Worm (Caenorhabditis elegans) whole organism, L4 larva: ENCODE data around the gene oig-5.

Experiments used
- F10B5.3 ChIP-seq: sonication (generic microtip); optimal IDR thresholded peaks from 2 replicates; lab custom pipeline; 2016; ENCODE audit warnings: mild to moderate bottlenecking, missing genetic modification characterization, missing compliant biosample characterization
- F26F4.8 ChIP-seq: fragments of 200-800 bp; sonication (Bioruptor generic); conservative IDR thresholded peaks from 2 replicates; pipeline ENCODE4 v1.3.6; 2022; ENCODE audit warnings: missing genetic modification characterization, missing compliant biosample characterization
- F37D6.2 ChIP-seq: sonication (generic microtip); optimal IDR thresholded peaks from 2 replicates; lab custom pipeline; 2016; ENCODE audit warnings: mild to moderate bottlenecking, missing genetic modification characterization, missing compliant biosample characterization
- F49E8.2 ChIP-seq: sonication (generic microtip); optimal IDR thresholded peaks from 2 replicates; lab custom pipeline; 2016; ENCODE audit warnings: missing compliant biosample characterization, mild to moderate bottlenecking, missing genetic modification characterization, borderline replicate concordance
- R02D3.7 ChIP-seq: fragments of 150-350 bp; sonication (generic microtip); optimal IDR thresholded peaks from 3 replicates; lab custom pipeline; 2014; ENCODE audit warnings: missing biosample characterization, missing genetic modification characterization
- T20F7.1 ChIP-seq: fragments of 200-800 bp; sonication (Bioruptor generic); optimal IDR thresholded peaks from 2 replicates; lab custom pipeline; 2018; ENCODE audit warnings: mild to moderate bottlenecking, missing genetic modification characterization, missing compliant biosample characterization
- T26A8.4 ChIP-seq: fragments of 200-800 bp; sonication (Bioruptor generic); IDR thresholded peaks from 2 replicates; pipeline ENCODE4 v1.3.6; 2022; ENCODE audit warnings: missing genetic modification characterization, missing compliant biosample characterization
- Y75B8A.6 ChIP-seq: fragments of 200-800 bp; sonication (Bioruptor generic); IDR thresholded peaks from 2 replicates; pipeline ENCODE4 v1.3.6; 2022; ENCODE audit warnings: missing genetic modification reagents, missing genetic modification characterization, missing compliant biosample characterization
- ZK546.5 ChIP-seq, 2 experiments: sonication (generic microtip); optimal IDR thresholded peaks; 2 replicates each; lab custom pipeline; 2017; ENCODE audit warnings: missing biosample characterization in 2 of 2, missing genetic modification characterization in 2 of 2
- aha-1 ChIP-seq: fragments of 150-350 bp; peaks from one replicate; lab custom pipeline; 2014; ENCODE audit warnings: missing biosample characterization, missing genetic modification characterization
- ceh-20 ChIP-seq: fragments of 200-800 bp; sonication (Bioruptor generic); IDR thresholded peaks from 2 replicates; pipeline ENCODE4 v1.3.6; 2022; ENCODE audit warnings: missing genetic modification reagents, missing genetic modification characterization, missing compliant biosample characterization
- ces-1 ChIP-seq: fragments of 150-350 bp; sonication (generic microtip); optimal IDR thresholded peaks from 4 replicates; lab custom pipeline; 2014; ENCODE audit warnings: missing biosample characterization, missing genetic modification reagents, missing genetic modification characterization
- cey-2 ChIP-seq: sonication (generic microtip); optimal IDR thresholded peaks from 3 replicates; lab custom pipeline; 2017; ENCODE audit warnings: missing genetic modification characterization, mild to moderate bottlenecking, missing compliant biosample characterization, antibody characterized with exemption, borderline replicate concordance; ENCODE audit not compliant: insufficient read depth
- daf-19 ChIP-seq: fragments of 200-800 bp; sonication (Bioruptor generic); conservative IDR thresholded peaks from 2 replicates; pipeline ENCODE4 v1.3.6; 2022; ENCODE audit warnings: missing genetic modification characterization, missing compliant biosample characterization
- dmd-8 ChIP-seq: fragments of 200-800 bp; sonication (Bioruptor generic); IDR thresholded peaks from 2 replicates; pipeline ENCODE4 v1.3.6; 2022; ENCODE audit warnings: missing genetic modification characterization, missing compliant biosample characterization
- dmd-9 ChIP-seq: fragments of 200-800 bp; sonication (Bioruptor generic); IDR thresholded peaks from 2 replicates; pipeline ENCODE4 v1.3.6; 2022; ENCODE audit warnings: missing genetic modification reagents, missing genetic modification characterization, missing compliant biosample characterization
- dve-1 ChIP-seq: sonication (generic microtip); optimal IDR thresholded peaks from 2 replicates; lab custom pipeline; 2017; ENCODE audit warnings: antibody characterized with exemption, mild to moderate bottlenecking, missing genetic modification characterization, missing compliant biosample characterization; ENCODE audit not compliant: insufficient read depth
- lin-38 ChIP-seq: fragments of 200-800 bp; sonication (Bioruptor generic); IDR thresholded peaks from 2 replicates; pipeline ENCODE4 v1.3.6; 2022; ENCODE audit warnings: missing genetic modification reagents, missing genetic modification characterization, missing compliant biosample characterization
- lin-39 ChIP-seq: fragments of 150-350 bp; optimal IDR thresholded peaks from 2 replicates; lab custom pipeline; 2014; ENCODE audit warnings: missing biosample characterization, missing genetic modification reagents, missing genetic modification characterization
- lsy-2 ChIP-seq, 2 experiments: fragments of 150-350 bp in 1 of 2; sonication (generic microtip) in 1 of 2; optimal IDR thresholded peaks; 2 replicates each; lab custom pipeline; 2014 to 2017; ENCODE audit warnings: missing biosample characterization in 2 of 2, missing genetic modification characterization in 2 of 2
- madf-5 ChIP-seq, 2 experiments: fragments of 200-800 bp; sonication (Bioruptor generic); IDR thresholded peaks; 2 replicates each; pipeline ENCODE4 v1.3.6; 2022; ENCODE audit warnings: missing compliant biosample characterization in 2 of 2, missing genetic modification characterization in 2 of 2
- madf-9 ChIP-seq: fragments of 200-800 bp; sonication (Bioruptor generic); conservative IDR thresholded peaks from 2 replicates; pipeline ENCODE4 v1.3.6; 2022; ENCODE audit warnings: missing genetic modification reagents, missing genetic modification characterization, missing compliant biosample characterization
- mep-1 ChIP-seq: fragments of 150-350 bp; sonication (generic microtip); optimal IDR thresholded peaks from 3 replicates; lab custom pipeline; 2014; ENCODE audit warnings: missing biosample characterization, missing genetic modification characterization
- mes-2 ChIP-seq: sonication (generic microtip); optimal IDR thresholded peaks from 2 replicates; lab custom pipeline; 2016; ENCODE audit warnings: missing genotype, mild to moderate bottlenecking, missing genetic modification characterization, missing compliant biosample characterization; ENCODE audit not compliant: poor library complexity, severe bottlenecking
- mxl-2 ChIP-seq: fragments of 200-800 bp; sonication (Bioruptor generic); conservative IDR thresholded peaks from 2 replicates; pipeline ENCODE4 v1.3.6; 2022; ENCODE audit warnings: missing genetic modification reagents, missing genetic modification characterization, missing compliant biosample characterization
- mxl-3 ChIP-seq: fragments of 200-800 bp; sonication (Bioruptor generic); optimal IDR thresholded peaks from 2 replicates; lab custom pipeline; 2018; ENCODE audit warnings: mild to moderate bottlenecking, missing genetic modification characterization, missing compliant biosample characterization
- nhr-111 ChIP-seq: fragments of 200-800 bp; sonication (Bioruptor generic); optimal IDR thresholded peaks from 2 replicates; lab custom pipeline; 2018; ENCODE audit warnings: mild to moderate bottlenecking, missing genetic modification characterization, missing compliant biosample characterization
- nhr-28 ChIP-seq: fragments of 150-350 bp; optimal IDR thresholded peaks from 2 replicates; lab custom pipeline; 2014; ENCODE audit warnings: missing biosample characterization, missing genetic modification characterization
- rbr-2 ChIP-seq: sonication (generic microtip); optimal IDR thresholded peaks from 2 replicates; lab custom pipeline; 2016; ENCODE audit warnings: missing genotype, missing genetic modification characterization, missing compliant biosample characterization
- saeg-2 ChIP-seq: fragments of 200-800 bp; sonication (Bioruptor generic); IDR thresholded peaks from 2 replicates; pipeline ENCODE4 v1.3.6; 2022; ENCODE audit warnings: missing genetic modification reagents, missing genetic modification characterization, missing compliant biosample characterization
- snpc-1.2 ChIP-seq: fragments of 200-800 bp; sonication (Bioruptor generic); IDR thresholded peaks from 2 replicates; pipeline ENCODE4 v1.3.6; 2022; ENCODE audit warnings: missing genetic modification reagents, missing genetic modification characterization, missing compliant biosample characterization
- spr-3 ChIP-seq: fragments of 200-800 bp; sonication (Bioruptor generic); optimal IDR thresholded peaks from 2 replicates; lab custom pipeline; 2018; ENCODE audit warnings: mild to moderate bottlenecking, missing genetic modification characterization, missing compliant biosample characterization
- tag-97 ChIP-seq: fragments of 200-800 bp; sonication (Bioruptor generic); IDR thresholded peaks from 2 replicates; pipeline ENCODE4 v1.3.6; 2022; ENCODE audit warnings: missing genetic modification characterization, missing compliant biosample characterization
- unc-39 ChIP-seq: sonication (generic microtip); optimal IDR thresholded peaks from 2 replicates; lab custom pipeline; 2017; ENCODE audit warnings: missing biosample characterization, missing genetic modification characterization
- unc-62 ChIP-seq, 3 experiments: fragments of 150-350 bp in 1 of 3; sonication (generic microtip); optimal IDR thresholded peaks in 2 of 3; peaks in 1 of 3; 1 replicate in 1 of 3; 2 replicates in 2 of 3; lab custom pipeline; 2014 to 2017; ENCODE audit warnings: missing biosample characterization in 3 of 3, missing genetic modification characterization in 3 of 3, missing genetic modification reagents in 3 of 3, missing genotype in 1 of 3
- ztf-11 ChIP-seq: fragments of 150-350 bp; optimal IDR thresholded peaks from 2 replicates; lab custom pipeline; 2014; ENCODE audit warnings: missing biosample characterization, missing genetic modification characterization
- ztf-7 ChIP-seq: fragments of 150-350 bp; optimal IDR thresholded peaks from 2 replicates; lab custom pipeline; 2014; ENCODE audit warnings: missing biosample characterization, missing genetic modification characterization

Gene oig-5

ce11 chrIV:14824878-14825352 lies 17.9 kb downstream of the oig-5 start, which contains the start of gene sec-61.A (continued):
- TF ChIP-seq mep-1 (tag; lab: Kevin White, UChicago) = peak; percentile 77
- peak; percentile 41 for TF ChIP-seq F37D6.2
- TF ChIP-seq mxl-3 = peak; percentile 87
- TF ChIP-seq, all 104 proteins: peak for 46

- TF ChIP-seq cey-2 (tag; lab: Kevin White, UChicago) (no peak), daf-19 (GFP tag; lab: Robert Waterston, UW) (no peak), rbr-2 (no peak)
Observed at ce11 chrIV:14825379-14825778, 18.4 kb downstream of the oig-5 start, which contains the start of gene rps-18. TSS of gene rps-18 (plus strand) at chrIV:14825679.

ce11 chrIV:14826151-14826757 lies 19.3 kb downstream of the oig-5 start:
- no peak for TF ChIP-seq spr-3 (GFP tag; lab: Kevin White, UChicago)
- TF ChIP-seq unc-39 (tag; lab: Kevin White, UChicago) = no peak
- peak in 1 of 2 experiments; percentile 52 for TF ChIP-seq unc-62 (GFP tag; optimal IDR thresholded peaks at IDR 0.05 in 1 of 2; lab: Kevin White, UChicago)
- no peak for TF ChIP-seq unc-62 (tag; optimal IDR thresholded peaks at IDR 0.05; lab: Kevin White, UChicago)
- TF ChIP-seq lin-38 (GFP tag; lab: Robert Waterston, UW) = peak; percentile 41
- peak; percentile 12 for TF ChIP-seq F49E8.2 (tag; lab: Kevin White, UChicago)
- TF ChIP-seq snpc-1.2 (GFP tag; lab: Robert Waterston, UW) = peak; percentile 84
- no peak for TF ChIP-seq dmd-8 (GFP tag; lab: Robert Waterston, UW)
- TF ChIP-seq lin-39 = no peak
- no peak for TF ChIP-seq Y75B8A.6 (GFP tag; lab: Robert Waterston, UW)
- no peak for TF ChIP-seq nhr-111
- TF ChIP-seq T20F7.1 (GFP tag; lab: Kevin White, UChicago) = no peak
- no peak for TF ChIP-seq madf-5 (GFP tag; IDR thresholded peaks at IDR 0.05; lab: Robert Waterston, UW)
- no peak for TF ChIP-seq mes-2 (tag; lab: Kevin White, UChicago)
- peak; percentile 86 for TF ChIP-seq aha-1
- no peak for TF ChIP-seq ces-1 (GFP tag; lab: Kevin White, UChicago)
- TF ChIP-seq lsy-2 (tag; optimal IDR thresholded peaks at IDR 0.05; lab: Kevin White, UChicago) = no peak
- no peak for TF ChIP-seq mxl-2
- TF ChIP-seq madf-9 (GFP tag; lab: Robert Waterston, UW) = no peak
- TF ChIP-seq T26A8.4 (GFP tag; lab: Robert Waterston, UW) = no peak

- TF ChIP-seq F26F4.8 (GFP tag; lab: Robert Waterston, UW) (no peak), ceh-20 (no peak), F10B5.3 (no peak), saeg-2 (GFP tag; lab: Robert Waterston, UW) (no peak), unc-62 (GFP tag; optimal IDR thresholded peaks at IDR 0.05 in 1 of 2; lab: Kevin White, UChicago) (peak in 1 of 2 experiments; percentile 72), unc-62 (tag; optimal IDR thresholded peaks at IDR 0.05; lab: Kevin White, UChicago) (no peak), dmd-9 (no peak), ztf-7 (no peak), ztf-11 (tag; lab: Kevin White, UChicago) (no peak), dmd-8 (GFP tag; lab: Robert Waterston, UW) (no peak)
Observed at ce11 chrIV:14828218-14828617, 21.2 kb downstream of the oig-5 start.

ce11 chrIV:14829026-14829425 lies 22.0 kb downstream of the oig-5 start, which contains the start of gene hhat-2:
TSS of gene hhat-2 (minus strand) at chrIV:14829126.
- TF ChIP-seq dve-1 (tag; lab: Kevin White, UChicago) = no peak
- no peak for TF ChIP-seq nhr-28 (tag; lab: Kevin White, UChicago)
- no peak for TF ChIP-seq ZK546.5 (tag; optimal IDR thresholded peaks at IDR 0.05; lab: Kevin White, UChicago)
- no peak for TF ChIP-seq tag-97 (GFP tag; lab: Robert Waterston, UW)
- TF ChIP-seq nhr-111 = no peak
- TF ChIP-seq R02D3.7 (tag; lab: Kevin White, UChicago) = no peak
- TF ChIP-seq unc-39 (tag; lab: Kevin White, UChicago) = no peak
